Fruit fly (Drosophila melanogaster) whole organism, embryonic: ENCODE results near the gene AIMP2.
A peak's percentile ranks its signal among the peaks of the same experiment; 100 is the strongest.

Experiments
- Bteb2 ChIP-seq: fragments of 200-800 bp; sonication (Bioruptor generic); optimal IDR thresholded peaks from 2 replicates; lab custom pipeline; 2016; ENCODE audit warnings: missing biosample characterization, missing genetic modification characterization
- CG10431 ChIP-seq: fragments of 200-800 bp; sonication (Bioruptor generic); optimal IDR thresholded peaks from 3 replicates; lab custom pipeline; 2018; ENCODE audit warnings: missing biosample characterization, mild to moderate bottlenecking, missing genetic modification characterization
- CG11093 ChIP-seq: fragments of 200-800 bp; sonication (Bioruptor generic); IDR thresholded peaks from 3 replicates; pipeline ENCODE4 v1.3.6; 2022; ENCODE audit warnings: missing biosample characterization, missing genetic modification characterization
- CG11456 ChIP-seq: fragments of 200-800 bp; sonication (Bioruptor generic); IDR thresholded peaks from 3 replicates; pipeline ENCODE4 v1.3.6; 2022; ENCODE audit warnings: missing biosample characterization, missing genetic modification characterization
- CG11560 ChIP-seq: fragments of 200-800 bp; sonication (Bioruptor generic); IDR thresholded peaks from 3 replicates; pipeline ENCODE4 v1.3.6; 2022; ENCODE audit warnings: missing biosample characterization, missing genetic modification characterization
- CG12659 ChIP-seq: fragments of 200-800 bp; sonication (Bioruptor generic); optimal IDR thresholded peaks from 3 replicates; lab custom pipeline; 2017; ENCODE audit warnings: mild to moderate bottlenecking, missing biosample characterization, missing genetic modification reagents, missing genetic modification characterization
- CG1529 ChIP-seq: fragments of 200-800 bp; sonication (Bioruptor generic); optimal IDR thresholded peaks from 3 replicates; lab custom pipeline; 2018; ENCODE audit warnings: missing biosample characterization, missing genetic modification characterization
- CG15514 ChIP-seq: fragments of 200-800 bp; sonication (Bioruptor generic); optimal IDR thresholded peaks from 3 replicates; lab custom pipeline; 2017; ENCODE audit warnings: missing biosample characterization, missing genetic modification characterization, mild to moderate bottlenecking, moderate library complexity, missing genetic modification reagents
- CG1647 ChIP-seq: fragments of 200-800 bp; sonication (Bioruptor generic); optimal IDR thresholded peaks from 3 replicates; lab custom pipeline; 2016; ENCODE audit warnings: missing biosample characterization, missing genetic modification characterization
- CG17385 ChIP-seq: fragments of 200-800 bp; sonication (Bioruptor generic); optimal IDR thresholded peaks from 3 replicates; lab custom pipeline; 2018; ENCODE audit warnings: missing biosample characterization, mild to moderate bottlenecking, missing genetic modification characterization
- CG2202 ChIP-seq: fragments of 200-800 bp; sonication (Bioruptor generic); optimal IDR thresholded peaks from 2 replicates; lab custom pipeline; 2018; ENCODE audit warnings: missing biosample characterization, mild to moderate bottlenecking, missing genetic modification characterization
- CG32532 ChIP-seq: fragments of 200-800 bp; sonication (Bioruptor generic); IDR thresholded peaks from 2 replicates; pipeline ENCODE4 v1.3.6; 2022; ENCODE audit warnings: missing biosample characterization, missing genetic modification characterization
- CG32772 ChIP-seq: fragments of 200-800 bp; sonication (Bioruptor generic); IDR thresholded peaks from 2 replicates; pipeline ENCODE4 v1.3.6; 2022; ENCODE audit warnings: missing biosample characterization, missing genetic modification characterization
- CG34422 ChIP-seq: fragments of 200-800 bp; sonication (Bioruptor generic); IDR thresholded peaks from 3 replicates; pipeline ENCODE4 v1.3.6; 2022; ENCODE audit warnings: missing biosample characterization, missing genetic modification characterization
- CG4404 ChIP-seq: fragments of 200-800 bp; sonication (Bioruptor generic); IDR thresholded peaks from 2 replicates; pipeline ENCODE4 v1.3.6; 2022; ENCODE audit warnings: missing biosample characterization, missing genetic modification characterization
- CG6689 ChIP-seq: fragments of 200-800 bp; sonication (Bioruptor generic); IDR thresholded peaks from 2 replicates; pipeline ENCODE4 v1.3.6; 2022; ENCODE audit warnings: missing biosample characterization, missing genetic modification characterization
- CG7786 ChIP-seq: fragments of 200-800 bp; sonication (Bioruptor generic); optimal IDR thresholded peaks from 2 replicates; lab custom pipeline; 2016; ENCODE audit warnings: missing biosample characterization, missing genetic modification characterization
- CG7963 ChIP-seq: fragments of 200-800 bp; sonication (Bioruptor generic); IDR thresholded peaks from 3 replicates; pipeline ENCODE4 v1.3.6; 2022; ENCODE audit warnings: missing biosample characterization, missing genetic modification characterization; ENCODE audit not compliant: partially characterized antibody
- CG8388 ChIP-seq: fragments of 200-800 bp; sonication (Bioruptor generic); optimal IDR thresholded peaks from 2 replicates; lab custom pipeline; 2019; ENCODE audit warnings: missing biosample characterization, mild to moderate bottlenecking, missing genetic modification characterization, moderate library complexity
- CG8478 ChIP-seq: fragments of >200 bp; optimal IDR thresholded peaks from 2 replicates; lab custom pipeline; 2018
- CG9437 ChIP-seq: fragments of 200-800 bp; sonication (Bioruptor generic); optimal IDR thresholded peaks from 2 replicates; lab custom pipeline; 2018; ENCODE audit warnings: missing biosample characterization, mild to moderate bottlenecking, missing genetic modification characterization
- CG9876 ChIP-seq: fragments of 200-800 bp; sonication (Bioruptor generic); optimal IDR thresholded peaks from 2 replicates; lab custom pipeline; 2016; ENCODE audit warnings: missing biosample characterization, missing genetic modification characterization
- Dfd ChIP-seq, 2 experiments: fragments of >200 bp; optimal IDR thresholded peaks; 2 replicates each; lab custom pipeline; 2017; ENCODE audit warnings: missing biosample characterization in 2 of 2, missing genetic modification characterization in 2 of 2
- MBD-R2 ChIP-seq: fragments of 200-800 bp; sonication (Bioruptor generic); IDR thresholded peaks from 2 replicates; pipeline ENCODE4 v1.3.6; 2022; ENCODE audit warnings: missing biosample characterization, missing genetic modification characterization
- ab ChIP-seq: fragments of 200-800 bp; sonication (Bioruptor generic); optimal IDR thresholded peaks from 2 replicates; lab custom pipeline; 2016; ENCODE audit warnings: missing biosample characterization, missing genetic modification characterization
- bowl ChIP-seq: fragments of 200-800 bp; sonication (Bioruptor generic); IDR thresholded peaks from 2 replicates; pipeline ENCODE4 v1.3.6; 2022; ENCODE audit warnings: missing biosample characterization, missing genetic modification characterization
- br ChIP-seq: fragments of >200 bp; optimal IDR thresholded peaks from 2 replicates; lab custom pipeline; 2017
- btn ChIP-seq: fragments of 200-800 bp; sonication (Bioruptor generic); optimal IDR thresholded peaks from 2 replicates; lab custom pipeline; 2016; ENCODE audit warnings: missing biosample characterization, missing genetic modification characterization
- cg ChIP-seq: fragments of 200-800 bp; sonication (Bioruptor generic); optimal IDR thresholded peaks from 3 replicates; lab custom pipeline; 2019; ENCODE audit warnings: missing biosample characterization, mild to moderate bottlenecking, missing genetic modification characterization, moderate library complexity
- crol ChIP-seq: fragments of 200-800 bp; sonication (Bioruptor generic); IDR thresholded peaks from 2 replicates; pipeline ENCODE4 v1.3.6; 2022; ENCODE audit warnings: missing biosample characterization, missing genetic modification characterization
- dysf ChIP-seq: fragments of 200-800 bp; sonication (Bioruptor generic); IDR thresholded peaks from 3 replicates; pipeline ENCODE4 v1.3.6; 2022; ENCODE audit warnings: missing biosample characterization, missing genetic modification characterization
- ewg ChIP-seq: fragments of 200-800 bp; sonication (Bioruptor generic); optimal IDR thresholded peaks from 3 replicates; lab custom pipeline; 2017; ENCODE audit warnings: mild to moderate bottlenecking, missing biosample characterization, missing genetic modification reagents, missing genetic modification characterization
- fd64A ChIP-seq: fragments of 200-800 bp; sonication (Bioruptor generic); optimal IDR thresholded peaks from 3 replicates; lab custom pipeline; 2018; ENCODE audit warnings: missing biosample characterization, mild to moderate bottlenecking, missing genetic modification characterization
- grn ChIP-seq: fragments of 200-800 bp; sonication (Bioruptor generic); optimal IDR thresholded peaks from 3 replicates; lab custom pipeline; 2017; ENCODE audit warnings: missing biosample characterization, missing genetic modification characterization
- h ChIP-seq: fragments of >200 bp; optimal IDR thresholded peaks from 2 replicates; lab custom pipeline; 2017
- hb ChIP-seq: fragments of 200-800 bp; sonication (Bioruptor generic); IDR thresholded peaks from 3 replicates; pipeline ENCODE4 v1.3.6; 2022; ENCODE audit warnings: missing biosample characterization, missing genetic modification characterization; ENCODE audit not compliant: partially characterized antibody
- ind ChIP-seq: fragments of 200-800 bp; sonication (Bioruptor generic); optimal IDR thresholded peaks from 3 replicates; lab custom pipeline; 2016; ENCODE audit warnings: missing biosample characterization, missing genetic modification characterization
- jumu ChIP-seq: fragments of 200-800 bp; sonication (Bioruptor generic); optimal IDR thresholded peaks from 3 replicates; lab custom pipeline; 2016; ENCODE audit warnings: missing biosample characterization, missing genetic modification characterization
- lov ChIP-seq, 2 experiments: fragments of 200-800 bp in 1 of 2; fragments of >200 bp in 1 of 2; sonication (Bioruptor generic) in 1 of 2; IDR thresholded peaks in 1 of 2; optimal IDR thresholded peaks in 1 of 2; 2 replicates in 1 of 2; 3 replicates in 1 of 2; pipeline versions ENCODE4 v1.3.6 to Lab custom; 2017 to 2022; ENCODE audit warnings: missing biosample characterization in 1 of 2, missing genetic modification characterization in 1 of 2
- mam ChIP-seq: fragments of 200-800 bp; sonication (Bioruptor generic); optimal IDR thresholded peaks from 3 replicates; lab custom pipeline; 2016; ENCODE audit warnings: missing biosample characterization, missing genetic modification characterization
- nau ChIP-seq: fragments of 200-800 bp; sonication (Bioruptor generic); optimal IDR thresholded peaks from 3 replicates; lab custom pipeline; 2017; ENCODE audit warnings: missing biosample characterization, mild to moderate bottlenecking, missing genetic modification characterization, missing genetic modification reagents
- nerfin-1 ChIP-seq: fragments of 200-800 bp; sonication (Bioruptor generic); optimal IDR thresholded peaks from 3 replicates; lab custom pipeline; 2019; ENCODE audit warnings: missing biosample characterization, mild to moderate bottlenecking, missing genetic modification characterization, moderate library complexity
- pum ChIP-seq: fragments of 200-800 bp; sonication (Bioruptor generic); optimal IDR thresholded peaks from 2 replicates; lab custom pipeline; 2016; ENCODE audit warnings: missing biosample characterization, missing genetic modification characterization
- ro ChIP-seq: fragments of 200-800 bp; sonication (Bioruptor generic); IDR thresholded peaks from 2 replicates; pipeline ENCODE4 v1.3.6; 2022; ENCODE audit warnings: missing biosample characterization, missing genetic modification characterization
- sc ChIP-seq, 3 experiments: fragments of >200 bp in 2 of 3; fragments of 200-800 bp in 1 of 3; sonication (Bioruptor generic) in 1 of 3; optimal IDR thresholded peaks; 2 replicates in 2 of 3; 3 replicates in 1 of 3; lab custom pipeline; 2017; ENCODE audit warnings: mild to moderate bottlenecking in 1 of 3, missing biosample characterization in 1 of 3, missing genetic modification characterization in 1 of 3, missing genetic modification reagents in 1 of 3
- sqz ChIP-seq: fragments of 200-800 bp; sonication (Bioruptor generic); optimal IDR thresholded peaks from 3 replicates; lab custom pipeline; 2018; ENCODE audit warnings: missing biosample characterization, mild to moderate bottlenecking, missing genetic modification characterization
- ssp ChIP-seq: fragments of 200-800 bp; sonication (Bioruptor generic); IDR thresholded peaks from 2 replicates; pipeline ENCODE4 v1.3.6; 2022; ENCODE audit warnings: missing biosample characterization, missing genetic modification characterization
- sug ChIP-seq: fragments of 200-800 bp; optimal IDR thresholded peaks from 2 replicates; lab custom pipeline; 2019; ENCODE audit warnings: missing biosample characterization, mild to moderate bottlenecking, missing genetic modification characterization, moderate library complexity
- tll ChIP-seq, 2 experiments: fragments of 200-800 bp in 1 of 2; fragments of >200 bp in 1 of 2; sonication (Bioruptor generic) in 1 of 2; optimal IDR thresholded peaks; 2 replicates each; lab custom pipeline; 2017 to 2019; ENCODE audit warnings: missing biosample characterization in 2 of 2, missing genetic modification characterization in 2 of 2, mild to moderate bottlenecking in 1 of 2, moderate library complexity in 1 of 2
- ttk ChIP-seq: fragments of 200-800 bp; sonication (Bioruptor generic); IDR thresholded peaks from 2 replicates; pipeline ENCODE4 v2.1.2; 2022; ENCODE audit warnings: missing biosample characterization, missing genetic modification characterization
- zen2 ChIP-seq: fragments of 200-800 bp; sonication (Bioruptor generic); IDR thresholded peaks from 3 replicates; pipeline ENCODE4 v1.3.6; 2022; ENCODE audit warnings: missing biosample characterization, missing genetic modification characterization; ENCODE audit not compliant: partially characterized antibody

Gene AIMP2

DNA sequence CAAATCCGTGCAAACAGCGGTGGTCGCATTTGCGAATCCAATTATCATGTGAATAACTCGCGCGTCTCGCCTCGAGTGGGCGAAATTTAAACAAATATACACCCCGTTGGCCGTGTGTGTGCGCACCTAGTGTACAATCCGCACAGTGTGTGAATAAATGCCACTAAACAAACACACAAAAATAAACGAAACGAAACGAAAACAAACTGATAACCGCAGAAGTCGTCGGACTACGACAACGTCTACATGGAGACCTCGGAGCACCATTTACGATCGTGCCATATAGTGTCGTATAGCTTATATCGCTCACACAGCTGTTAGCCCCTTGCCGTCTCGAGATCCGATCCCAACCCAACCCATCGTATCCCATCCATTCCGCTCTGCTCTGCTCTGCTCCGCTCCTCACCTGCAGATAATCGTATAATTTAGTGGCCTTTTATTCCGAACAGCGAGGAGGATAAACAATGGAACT, 16.9 kb upstream of the AIMP2 start (continued):
- TF ChIP-seq mam (no peak), CG11456 (GFP tag; lab: Robert Waterston, UW) (0 out of 3 replicates have a peak, but pooled peaks have one; percentile 67), ttk (GFP tag; lab: Robert Waterston, UW) (no peak), Bteb2 (peak; percentile 8), CG6689 (GFP tag; lab: Robert Waterston, UW) (peak; percentile 44; the same call in 1 of the 2 replicates), CG17385 (GFP tag; lab: Kevin White, UChicago) (no peak), Dfd (GFP tag; optimal IDR thresholded peaks at IDR 0.05; lab: Kevin White, UChicago) (no peak), CG4404 (GFP tag; lab: Robert Waterston, UW) (no peak), CG11093 (0 out of 3 replicates have a peak, but pooled peaks have one; percentile 25), btn (GFP tag; lab: Kevin White, UChicago) (peak; percentile 55), CG8478 (no peak), ssp (GFP tag; lab: Robert Waterston, UW) (no peak), CG2202 (tag; lab: Kevin White, UChicago) (peak; percentile 45), fd64A (GFP tag; lab: Kevin White, UChicago) (peak; percentile 85), jumu (GFP tag; lab: Kevin White, UChicago) (peak; percentile 42), CG11560 (tag; lab: Robert Waterston, UW) (no peak), br (no peak), CG9876 (GFP tag; lab: Kevin White, UChicago) (no peak), MBD-R2 (GFP tag; lab: Robert Waterston, UW) (peak; percentile 30; the same call in 1 of the 2 replicates), h (lab: Kevin White, UChicago) (no peak), CG32532 (GFP tag; lab: Robert Waterston, UW) (no peak; the same call in 1 of the 2 replicates), CG1647 (peak; percentile 30), pum (no peak), crol (GFP tag; lab: Robert Waterston, UW) (peak; percentile 72), CG1529 (peak; percentile 71), CG34422 (GFP tag; lab: Robert Waterston, UW) (peak; percentile 59; the same call in 1 of the 3 replicates), CG8388 (GFP tag; lab: Kevin White, UChicago) (peak; percentile 63), nerfin-1 (tag; lab: Kevin White, UChicago) (peak; percentile 72), CG32772 (GFP tag; lab: Robert Waterston, UW) (no peak), ab (peak; percentile 8), dysf (GFP tag; lab: Robert Waterston, UW) (peak; percentile 47; the same call in 2 of the 3 replicates), CG10431 (GFP tag; lab: Kevin White, UChicago) (peak; percentile 100), CG12659 (peak; percentile 41), CG9437 (GFP tag; lab: Kevin White, UChicago) (no peak), sc (optimal IDR thresholded peaks at IDR 0.05; lab: Kevin White, UChicago) (no peak), sc (GFP tag; optimal IDR thresholded peaks at IDR 0.05; lab: Kevin White, UChicago) (no peak), cg (peak; percentile 74), tll (GFP tag; optimal IDR thresholded peaks at IDR 0.05; lab: Kevin White, UChicago) (peak in 1 of 2 experiments; percentile 36), sug (tag; lab: Kevin White, UChicago) (peak; percentile 92), ro (GFP tag; lab: Robert Waterston, UW) (no peak), CG15514 (GFP tag; lab: Kevin White, UChicago) (peak; percentile 56), sqz (no peak), zen2 (GFP tag; lab: Robert Waterston, UW) (no peak), lov (optimal IDR thresholded peaks at IDR 0.05; lab: Kevin White, UChicago) (no peak), lov (GFP tag; IDR thresholded peaks at IDR 0.05; lab: Robert Waterston, UW) (no peak), CG7963 (GFP tag; lab: Robert Waterston, UW) (no peak), ewg (GFP tag; lab: Kevin White, UChicago) (no peak), bowl (peak; percentile 36; the same call in 1 of the 2 replicates), ind (no peak), nau (GFP tag; lab: Kevin White, UChicago) (no peak), hb (no peak), CG7786 (GFP tag; lab: Kevin White, UChicago) (no peak), grn (GFP tag; lab: Kevin White, UChicago) (no peak)
